Worm (Caenorhabditis elegans) whole organism, L4/young adult: ENCODE data around the gene F53C3.8.

Experiments
- W03F9.2 ChIP-seq: fragments of 150-350 bp; optimal IDR thresholded peaks from 2 replicates; lab custom pipeline; 2014; ENCODE audit warnings: missing biosample characterization, missing genetic modification characterization
- dao-5 ChIP-seq: sonication (generic microtip); optimal IDR thresholded peaks from 2 replicates; lab custom pipeline; 2016; ENCODE audit warnings: missing genotype, missing genetic modification characterization, moderate library complexity, missing compliant biosample characterization
- him-1 ChIP-seq: sonication (generic microtip); optimal IDR thresholded peaks from 2 replicates; lab custom pipeline; 2016; ENCODE audit warnings: missing genotype, missing genetic modification reagents, missing genetic modification characterization, missing compliant biosample characterization

F53C3.8 gene

DNA sequence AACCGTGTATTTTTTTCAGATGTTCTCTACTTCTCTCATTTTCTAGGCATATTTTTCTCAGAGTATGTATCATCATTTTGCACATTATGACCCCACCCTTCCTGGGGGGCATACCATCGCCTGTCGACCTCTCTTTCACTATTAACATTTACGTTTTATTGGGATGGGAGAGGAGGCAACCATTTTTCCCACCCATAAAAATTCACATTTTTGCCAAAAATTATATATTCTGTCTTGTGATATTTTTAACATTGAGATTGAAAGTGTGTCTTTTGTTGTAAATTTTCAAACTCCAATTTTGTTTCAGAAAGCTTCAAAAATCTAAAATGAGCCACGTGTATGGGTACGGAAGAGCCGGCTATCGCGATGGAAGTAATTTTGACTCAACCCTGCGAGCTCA, 3.5 kb downstream of the F53C3.8 start, which contains the start of gene F53C3.7:
Gene F53C3.7 (plus strand): TSS at position 301 of the 400 bp plus-strand sequence.
- TF ChIP-seq W03F9.2 (tag; lab: Kevin White, UChicago) (no peak), him-1 (tag; lab: Kevin White, UChicago) (no peak), dao-5 (tag; lab: Kevin White, UChicago) (no peak)

ce11 chrII:3896920-3897319, 5.7 kb downstream of the F53C3.8 start:
- TF ChIP-seq him-1 (tag; lab: Kevin White, UChicago) = no peak

ce11 chrII:3897758-3898494, 6.7 kb downstream of the F53C3.8 start, which contains the start of gene F53C3.6:
Gene F53C3.6, plus strand, starts transcription at chrII:3898142.
- TF ChIP-seq dao-5 (tag; lab: Kevin White, UChicago) = no peak
- TF ChIP-seq him-1 (tag; lab: Kevin White, UChicago) = no peak
- no peak for TF ChIP-seq W03F9.2 (tag; lab: Kevin White, UChicago)

DNA sequence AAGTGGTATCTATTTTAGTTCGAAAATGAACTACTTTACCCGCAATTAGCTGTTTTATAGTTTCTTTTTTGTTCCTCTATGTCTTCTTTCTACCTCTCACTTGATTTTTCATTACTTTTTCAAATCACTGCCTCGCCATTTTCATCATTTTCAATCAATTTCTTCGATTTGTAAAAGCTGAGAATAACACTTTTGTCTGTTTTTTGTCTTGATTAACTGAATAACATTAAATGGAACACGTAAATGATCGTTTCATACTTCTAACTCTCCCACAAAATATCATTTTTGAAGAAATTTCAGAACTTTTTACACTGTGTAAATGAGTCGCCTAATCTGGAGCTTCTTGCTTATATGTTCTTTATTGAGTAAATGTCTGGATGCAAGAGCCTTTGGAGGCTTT, 9.9 kb downstream of the F53C3.8 start, which contains the start of gene F53C3.4:
Gene F53C3.4 (plus strand): TSS at position 301 of the 400 bp plus-strand sequence.
- TF ChIP-seq W03F9.2 (tag; lab: Kevin White, UChicago) (no peak), dao-5 (tag; lab: Kevin White, UChicago) (no peak), him-1 (tag; lab: Kevin White, UChicago) (no peak)

ce11 chrII:3902798-3903197, 11.6 kb downstream of the F53C3.8 start, which contains the start of gene F53C3.3:
Gene F53C3.3, plus strand, starts transcription at chrII:3902856.
- no peak for TF ChIP-seq dao-5 (tag; lab: Kevin White, UChicago)
- TF ChIP-seq W03F9.2 (tag; lab: Kevin White, UChicago) = no peak
- no peak for TF ChIP-seq him-1 (tag; lab: Kevin White, UChicago)

DNA sequence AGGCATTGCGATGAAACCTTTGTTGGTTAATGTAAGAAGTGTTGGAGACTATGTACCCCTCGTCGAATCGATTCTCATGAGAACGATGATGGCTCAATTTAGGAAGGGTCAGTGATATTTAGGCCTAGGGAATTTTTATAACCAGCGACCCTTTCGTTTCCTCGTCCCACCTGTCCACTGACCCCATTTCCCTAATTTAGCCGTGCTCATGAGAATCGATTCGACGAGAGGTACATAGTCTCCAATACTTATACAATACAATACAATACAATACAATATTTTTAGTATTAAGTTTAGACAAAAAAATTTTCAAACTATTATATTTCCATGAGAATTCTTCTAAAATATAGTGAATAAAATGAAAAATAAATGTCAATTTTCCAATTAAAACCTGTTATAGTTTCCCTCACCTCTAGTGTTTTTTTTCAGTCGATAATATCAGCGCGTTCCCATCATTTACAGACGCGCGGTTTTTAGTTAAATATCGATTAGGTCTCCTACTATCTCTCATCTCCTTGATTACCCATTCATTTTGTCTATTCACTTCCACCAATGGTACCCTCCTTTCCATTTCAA, 15.5 kb downstream of the F53C3.8 start, which contains the start of the genes F53C3.11 and fbxb-103:
Gene F53C3.11 (minus strand): TSS at position 101 of the 576 bp plus-strand sequence.
Gene fbxb-103 (plus strand): TSS at position 526 of the 576 bp plus-strand sequence.
- TF ChIP-seq dao-5 (tag; lab: Kevin White, UChicago) (no peak), W03F9.2 (tag; lab: Kevin White, UChicago) (no peak), him-1 (tag; lab: Kevin White, UChicago) (no peak)

DNA sequence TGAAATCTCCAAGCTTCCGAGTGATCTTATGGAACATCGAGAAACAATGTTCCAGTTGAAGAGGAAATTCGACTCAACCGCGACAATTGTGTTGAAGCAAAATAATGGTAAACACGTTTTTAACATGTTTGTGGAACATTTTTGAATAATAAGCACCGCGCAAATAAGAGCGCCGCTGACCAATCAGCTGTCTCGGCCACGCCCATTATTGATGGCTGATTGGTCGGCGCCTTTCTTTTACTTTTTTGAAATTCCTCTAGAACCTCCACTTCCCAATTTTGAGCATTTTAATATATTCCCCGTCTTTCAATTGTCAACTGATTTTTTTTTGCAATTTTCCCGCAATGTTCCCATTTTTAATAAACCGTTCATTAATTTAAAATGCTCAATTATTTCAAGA, 16.9 kb downstream of the F53C3.8 start:
- TF ChIP-seq him-1 (tag; lab: Kevin White, UChicago) (no peak), W03F9.2 (tag; lab: Kevin White, UChicago) (no peak), dao-5 (tag; lab: Kevin White, UChicago) (no peak)

DNA sequence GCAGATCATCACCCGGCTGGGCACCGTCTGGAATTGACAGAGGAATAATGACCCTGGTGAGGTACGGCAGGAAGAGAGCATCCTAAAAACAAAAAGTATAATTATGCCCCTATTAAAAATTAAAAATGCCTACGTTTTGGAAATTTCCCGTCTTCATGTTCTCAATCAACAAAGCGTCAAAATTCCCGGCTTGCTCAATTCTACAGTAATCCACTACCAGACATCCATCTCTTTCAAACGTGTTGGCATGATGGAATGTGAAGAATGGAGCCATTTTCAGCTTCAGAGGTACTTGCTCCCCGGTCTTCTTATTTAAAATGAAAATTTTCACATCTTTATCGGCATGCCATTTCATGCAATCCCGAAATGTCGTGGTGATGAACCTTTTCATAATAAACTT, 18.1 kb downstream of the F53C3.8 start:
- TF ChIP-seq W03F9.2 (tag; lab: Kevin White, UChicago) (no peak), him-1 (tag; lab: Kevin White, UChicago) (no peak), dao-5 (tag; lab: Kevin White, UChicago) (no peak)

- TF ChIP-seq dao-5 (tag; lab: Kevin White, UChicago) (no peak), W03F9.2 (tag; lab: Kevin White, UChicago) (no peak), him-1 (tag; lab: Kevin White, UChicago) (no peak)
These were observed 19.5 kb downstream of the F53C3.8 start, which contains the start of gene bcmo-2 for ce11 chrII:3910737-3911136. Gene bcmo-2, minus strand, starts transcription at chrII:3910837.

DNA sequence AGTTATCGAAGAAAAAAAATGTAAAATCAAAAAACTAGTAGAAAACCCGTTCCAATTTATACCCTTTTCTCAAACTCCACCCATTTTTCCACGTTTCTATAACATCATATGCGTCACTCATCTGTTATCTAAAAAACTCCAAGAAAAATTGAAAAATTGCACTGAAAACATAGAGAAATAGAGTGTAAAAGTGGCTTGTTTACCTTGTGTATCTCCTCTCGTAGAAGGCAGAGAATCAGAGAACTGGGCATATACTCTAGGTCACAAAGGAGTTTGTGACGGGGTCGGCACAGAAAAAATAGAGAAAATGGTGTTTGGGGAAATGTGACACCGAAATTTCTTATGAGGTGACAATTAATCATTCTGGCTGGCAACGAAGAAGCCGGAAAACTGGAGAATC, 20.1 kb downstream of the F53C3.8 start:
- TF ChIP-seq W03F9.2 (tag; lab: Kevin White, UChicago) (no peak), dao-5 (tag; lab: Kevin White, UChicago) (no peak), him-1 (tag; lab: Kevin White, UChicago) (no peak)

- TF ChIP-seq W03F9.2 (tag; lab: Kevin White, UChicago) (no peak), dao-5 (tag; lab: Kevin White, UChicago) (no peak), him-1 (tag; lab: Kevin White, UChicago) (no peak)
These were observed 20.5 kb downstream of the F53C3.8 start, which contains the start of gene F53C3.1 for ce11 chrII:3911716-3912115. Gene F53C3.1, plus strand, starts transcription at chrII:3912016.

DNA sequence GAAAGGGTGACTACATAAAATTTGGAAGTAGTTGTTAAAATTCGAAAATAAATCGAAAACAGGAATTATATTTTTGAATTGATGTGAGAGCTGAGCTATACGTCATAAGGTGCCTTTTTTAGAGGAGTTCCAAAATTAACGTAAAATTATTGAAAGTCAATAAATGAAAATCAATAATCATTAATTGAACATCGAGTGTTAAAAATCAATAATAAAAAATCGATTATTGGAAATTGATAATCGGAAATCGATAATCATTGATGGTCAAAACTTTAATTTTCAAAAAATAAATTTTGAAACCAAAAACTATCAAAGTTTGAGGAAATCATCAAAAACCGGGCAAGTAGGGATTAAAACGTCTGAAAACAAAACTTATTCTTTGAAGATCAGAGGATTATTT, 22.4 kb downstream of the F53C3.8 start:
- no peak for TF ChIP-seq dao-5 (tag; lab: Kevin White, UChicago)
- TF ChIP-seq him-1 (tag; lab: Kevin White, UChicago) = no peak
- no peak for TF ChIP-seq W03F9.2 (tag; lab: Kevin White, UChicago)

- TF ChIP-seq him-1 (tag; lab: Kevin White, UChicago) = no peak
- TF ChIP-seq dao-5 (tag; lab: Kevin White, UChicago) = no peak
- TF ChIP-seq W03F9.2 (tag; lab: Kevin White, UChicago) = no peak
These were observed 26.9 kb downstream of the F53C3.8 start for ce11 chrII:3917985-3918633.
